Worm (Caenorhabditis elegans) whole organism, early embryonic: ENCODE measurements around the gene Y37D8A.5.

ENCODE experiments used
- B0310.2 ChIP-seq: sonication (generic microtip); optimal IDR thresholded peaks from 2 replicates; lab custom pipeline; 2016; ENCODE audit warnings: mild to moderate bottlenecking, missing genetic modification characterization, missing compliant biosample characterization
- F13C5.2 ChIP-seq: sonication (generic microtip); optimal IDR thresholded peaks from 2 replicates; lab custom pipeline; 2017; ENCODE audit warnings: mild to moderate bottlenecking, missing genetic modification characterization, inconsistent platforms, missing compliant biosample characterization
- aly-1 ChIP-seq: sonication (generic microtip); optimal IDR thresholded peaks from 2 replicates; lab custom pipeline; 2016; ENCODE audit warnings: missing genetic modification characterization, missing compliant biosample characterization
- ama-1 ChIP-seq: fragments of 150-350 bp; optimal IDR thresholded peaks from 2 replicates; lab custom pipeline; 2014
- ceh-13 ChIP-seq: fragments of 200-800 bp; sonication (Bioruptor generic); optimal IDR thresholded peaks from 2 replicates; lab custom pipeline; 2018; ENCODE audit warnings: mild to moderate bottlenecking, missing genetic modification characterization, missing compliant biosample characterization
- ceh-36 ChIP-seq: sonication (generic microtip); optimal IDR thresholded peaks from 2 replicates; lab custom pipeline; 2016; ENCODE audit warnings: missing genetic modification characterization, inconsistent platforms, missing compliant biosample characterization
- ets-7 ChIP-seq: sonication (generic microtip); optimal IDR thresholded peaks from 2 replicates; lab custom pipeline; 2016; ENCODE audit warnings: missing genotype, missing genetic modification characterization, missing compliant biosample characterization
- flt-1 ChIP-seq: fragments of 200-800 bp; sonication (Bioruptor generic); IDR thresholded peaks from 2 replicates; pipeline ENCODE4 v1.3.6; 2022; ENCODE audit warnings: missing genetic modification characterization, missing compliant biosample characterization
- hmbx-1 ChIP-seq: sonication (generic microtip); optimal IDR thresholded peaks from 2 replicates; lab custom pipeline; 2016; ENCODE audit warnings: mild to moderate bottlenecking, missing genetic modification characterization, missing compliant biosample characterization
- hmg-4 ChIP-seq: fragments of 200-800 bp; sonication (Bioruptor generic); optimal IDR thresholded peaks from 2 replicates; lab custom pipeline; 2018; ENCODE audit warnings: mild to moderate bottlenecking, missing genetic modification characterization, missing compliant biosample characterization
- hnd-1 ChIP-seq: sonication (generic microtip); optimal IDR thresholded peaks from 2 replicates; lab custom pipeline; 2016; ENCODE audit warnings: missing genetic modification characterization, missing compliant biosample characterization
- pes-1 ChIP-seq: fragments of 200-800 bp; sonication (Bioruptor generic); IDR thresholded peaks from 2 replicates; pipeline ENCODE4 v1.3.6; 2022; ENCODE audit warnings: missing genetic modification reagents, missing genetic modification characterization, missing compliant biosample characterization
- scrt-1 ChIP-seq: fragments of 200-800 bp; sonication (Bioruptor generic); IDR thresholded peaks from 2 replicates; pipeline ENCODE4 v1.3.6; 2022; ENCODE audit warnings: missing genetic modification characterization, missing compliant biosample characterization
- sea-1 ChIP-seq: fragments of 200-800 bp; sonication (Bioruptor generic); conservative IDR thresholded peaks from 2 replicates; pipeline ENCODE4 v1.3.6; 2022; ENCODE audit warnings: missing genetic modification characterization, missing compliant biosample characterization
- tbx-11 ChIP-seq: fragments of 200-800 bp; sonication (Bioruptor generic); IDR thresholded peaks from 2 replicates; pipeline ENCODE4 v1.3.6; 2022; ENCODE audit warnings: missing genetic modification characterization, missing compliant biosample characterization
- tbx-37 ChIP-seq: fragments of 200-800 bp; sonication (Bioruptor generic); conservative IDR thresholded peaks from 2 replicates; pipeline ENCODE4 v1.3.6; 2022; ENCODE audit warnings: missing genetic modification reagents, missing genetic modification characterization, missing compliant biosample characterization
- tra-4 ChIP-seq: sonication (generic microtip); optimal IDR thresholded peaks from 2 replicates; lab custom pipeline; 2017; ENCODE audit warnings: missing genetic modification characterization, missing compliant biosample characterization

The Y37D8A.5 gene

ce11 chrIII:12818050-12818738 lies 37.1 kb downstream of the Y37D8A.5 start, which contains the start of gene arx-5:
Gene arx-5, minus strand, starts transcription at chrIII:12818100.
- TF ChIP-seq tra-4 (tag; lab: Kevin White, UChicago) (no peak), ceh-13 (GFP tag; lab: Kevin White, UChicago) (no peak), ama-1 (lab: Kevin White, UChicago) (no peak), tbx-37 (GFP tag; lab: Robert Waterston, UW) (no peak), ceh-36 (tag; lab: Kevin White, UChicago) (no peak), pes-1 (GFP tag; lab: Robert Waterston, UW) (no peak), aly-1 (no peak), scrt-1 (GFP tag; lab: Robert Waterston, UW) (no peak), B0310.2 (tag; lab: Kevin White, UChicago) (no peak), F13C5.2 (tag; lab: Kevin White, UChicago) (no peak)

- TF ChIP-seq B0310.2 (tag; lab: Kevin White, UChicago) (no peak), scrt-1 (GFP tag; lab: Robert Waterston, UW) (no peak), ceh-36 (tag; lab: Kevin White, UChicago) (no peak), hnd-1 (no peak), ets-7 (tag; lab: Kevin White, UChicago) (no peak), tra-4 (tag; lab: Kevin White, UChicago) (no peak), F13C5.2 (tag; lab: Kevin White, UChicago) (no peak), hmg-4 (no peak), tbx-11 (GFP tag; lab: Robert Waterston, UW) (no peak), aly-1 (no peak), sea-1 (GFP tag; lab: Robert Waterston, UW) (no peak), tbx-37 (GFP tag; lab: Robert Waterston, UW) (no peak), pes-1 (GFP tag; lab: Robert Waterston, UW) (no peak), ceh-13 (GFP tag; lab: Kevin White, UChicago) (no peak), ama-1 (lab: Kevin White, UChicago) (no peak), hmbx-1 (tag; lab: Kevin White, UChicago) (no peak)
Measured at ce11 chrIII:12813193-12813592, 42.1 kb downstream of the Y37D8A.5 start, which contains the start of gene BE10.4. Gene BE10.4, plus strand, starts transcription at chrIII:12813493.

ce11 chrIII:12807726-12808125 lies 47.6 kb downstream of the Y37D8A.5 start, which contains the start of gene BE10.3:
Gene BE10.3, plus strand, starts transcription at chrIII:12808026.
- TF ChIP-seq pes-1 (GFP tag; lab: Robert Waterston, UW), result no peak
- TF ChIP-seq B0310.2 (tag; lab: Kevin White, UChicago), result no peak
- no peak for TF ChIP-seq hmbx-1 (tag; lab: Kevin White, UChicago)
- TF ChIP-seq hnd-1, result no peak
- no peak for TF ChIP-seq tbx-37 (GFP tag; lab: Robert Waterston, UW)
- TF ChIP-seq ets-7 (tag; lab: Kevin White, UChicago), result no peak
- no peak for TF ChIP-seq ama-1 (lab: Kevin White, UChicago)
- TF ChIP-seq sea-1 (GFP tag; lab: Robert Waterston, UW), result no peak
- no peak for TF ChIP-seq tbx-11 (GFP tag; lab: Robert Waterston, UW)
- TF ChIP-seq tra-4 (tag; lab: Kevin White, UChicago), result no peak
- TF ChIP-seq ceh-36 (tag; lab: Kevin White, UChicago), result no peak
- TF ChIP-seq F13C5.2 (tag; lab: Kevin White, UChicago), result no peak
- no peak for TF ChIP-seq hmg-4
- TF ChIP-seq scrt-1 (GFP tag; lab: Robert Waterston, UW), result no peak
- no peak for TF ChIP-seq flt-1

ce11 chrIII:12806712-12807111 lies 48.6 kb downstream of the Y37D8A.5 start, which contains the start of gene BE10.5:
Gene BE10.5, minus strand, starts transcription at chrIII:12806812.
- TF ChIP-seq sea-1 (GFP tag; lab: Robert Waterston, UW) (no peak), scrt-1 (GFP tag; lab: Robert Waterston, UW) (no peak), tra-4 (tag; lab: Kevin White, UChicago) (no peak), aly-1 (no peak), pes-1 (GFP tag; lab: Robert Waterston, UW) (no peak), flt-1 (no peak), ets-7 (tag; lab: Kevin White, UChicago) (no peak), tbx-11 (GFP tag; lab: Robert Waterston, UW) (no peak), tbx-37 (GFP tag; lab: Robert Waterston, UW) (no peak), F13C5.2 (tag; lab: Kevin White, UChicago) (no peak), ceh-13 (GFP tag; lab: Kevin White, UChicago) (no peak), B0310.2 (tag; lab: Kevin White, UChicago) (no peak), ama-1 (lab: Kevin White, UChicago) (no peak), hmg-4 (no peak), hnd-1 (no peak)
